Worm (Caenorhabditis elegans): ENCODE measurements around the gene sel-9.

The sel-9 gene

DNA sequence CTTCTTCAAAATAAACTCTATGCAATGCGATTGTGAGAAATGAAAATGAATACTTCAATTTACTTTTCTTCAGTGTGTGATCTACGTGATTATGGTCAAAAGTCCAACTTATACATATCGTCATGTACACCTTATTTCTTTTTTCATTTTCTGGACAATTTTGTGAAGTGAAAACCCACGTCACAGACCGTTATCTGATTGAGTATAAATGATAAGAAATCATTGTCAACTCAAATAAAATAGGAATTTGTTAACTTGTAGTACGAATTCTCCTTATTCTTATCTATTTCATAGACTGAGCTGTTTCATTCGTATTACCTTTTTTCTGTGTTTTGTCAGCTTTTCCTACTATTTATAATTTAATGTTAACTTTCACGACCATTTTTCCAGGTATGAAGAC is 30.4 kb downstream of the sel-9 start, which contains the start of gene asp-5 (continued):
- TF ChIP-seq sdz-12 (GFP tag; optimal IDR thresholded peaks at IDR 0.05) (no peak), mdl-1 (tag; optimal IDR thresholded peaks at IDR 0.05) (no peak), T20F7.1 (GFP tag; optimal IDR thresholded peaks at IDR 0.05) (no peak), jun-1 (tag; optimal IDR thresholded peaks at IDR 0.05) (no peak), gei-8 (GFP tag; optimal IDR thresholded peaks at IDR 0.05) (no peak), nhr-28 (tag; optimal IDR thresholded peaks at IDR 0.05) (peak; percentile 57), ceh-32 (tag; optimal IDR thresholded peaks at IDR 0.05; ENCODE audit: poor library complexity) (no peak), madf-5 (GFP tag; IDR thresholded peaks at IDR 0.05) (no peak), lin-1 (GFP tag; IDR thresholded peaks at IDR 0.05) (no peak), ceh-82 (tag; optimal IDR thresholded peaks at IDR 0.05) (no peak), attf-4 (tag; optimal IDR thresholded peaks at IDR 0.05) (no peak), lir-3 (tag; optimal IDR thresholded peaks at IDR 0.05) (no peak), mep-1 (tag; optimal IDR thresholded peaks at IDR 0.05) (no peak), mes-2 (tag; optimal IDR thresholded peaks at IDR 0.05; ENCODE audit: poor library complexity, severe bottlenecking) (no peak), ztf-11 (tag; optimal IDR thresholded peaks at IDR 0.05) (no peak), dmd-6 (GFP tag; IDR thresholded peaks at IDR 0.05) (peak; percentile 26; the same call in 1 of the 2 replicates), hlh-11 (tag; optimal IDR thresholded peaks at IDR 0.05) (peak; percentile 41), lin-39 (tag; optimal IDR thresholded peaks at IDR 0.05) (no peak), dve-1 (tag; optimal IDR thresholded peaks at IDR 0.05; ENCODE audit: insufficient read depth) (peak; percentile 59), snpc-1.2 (GFP tag; IDR thresholded peaks at IDR 0.05) (no peak), daf-16 (GFP tag; optimal IDR thresholded peaks at IDR 0.05) (no peak), daf-16 (tag; optimal IDR thresholded peaks at IDR 0.05) (peak; percentile 62), ceh-20 (GFP tag; IDR thresholded peaks at IDR 0.05) (no peak), unc-62 (GFP tag; optimal IDR thresholded peaks at IDR 0.05 in 1 of 2) (no peak), unc-62 (tag; optimal IDR thresholded peaks at IDR 0.05) (no peak), nhr-77 (tag; optimal IDR thresholded peaks at IDR 0.05) (peak; percentile 42), ZK546.5 (tag; optimal IDR thresholded peaks at IDR 0.05) (no peak), zip-2 (tag; optimal IDR thresholded peaks at IDR 0.05) (no peak), F26F4.8 (GFP tag; conservative IDR thresholded peaks at IDR 0.05) (no peak), dmd-8 (GFP tag; IDR thresholded peaks at IDR 0.05) (no peak), duxl-1 (tag; optimal IDR thresholded peaks at IDR 0.05; ENCODE audit: poor library complexity) (no peak), hmg-1.1 (GFP tag; IDR thresholded peaks at IDR 0.05) (no peak)

ce11 chrV:8271395-8271794 is 31.0 kb downstream of the sel-9 start:
- TF ChIP-seq ceh-20 (GFP tag; IDR thresholded peaks at IDR 0.05) (no peak), unc-62 (GFP tag; optimal IDR thresholded peaks at IDR 0.05 in 1 of 2) (peak in 1 of 2 experiments; percentile 94), unc-62 (tag; optimal IDR thresholded peaks at IDR 0.05) (no peak), hlh-30 (tag; optimal IDR thresholded peaks at IDR 0.05; ENCODE audit: insufficient read depth) (no peak)

DNA sequence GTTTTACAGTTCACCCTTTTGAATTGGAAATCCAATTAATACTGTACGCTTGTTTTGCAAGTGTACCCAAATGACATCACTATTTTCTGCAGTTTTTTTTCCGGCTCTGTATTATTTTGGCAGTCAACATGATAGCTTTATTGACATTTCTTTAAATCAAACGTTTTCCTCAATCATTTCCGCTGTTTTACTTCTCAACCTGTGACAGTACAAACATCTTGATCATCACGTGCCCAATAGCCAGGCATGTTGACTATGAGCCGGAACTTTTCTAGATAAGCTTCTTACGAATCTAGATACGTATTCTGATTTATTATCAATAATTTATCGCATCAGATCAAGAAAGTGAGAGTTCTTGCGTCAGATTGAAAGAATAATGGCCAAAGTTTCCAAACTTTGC is 32.5 kb downstream of the sel-9 start:
- no peak for TF ChIP-seq mes-2 (tag; optimal IDR thresholded peaks at IDR 0.05; ENCODE audit: poor library complexity, severe bottlenecking)
- TF ChIP-seq Y48G9A.11 (GFP tag; IDR thresholded peaks at IDR 0.05), result no peak
- TF ChIP-seq daf-16 (GFP tag; optimal IDR thresholded peaks at IDR 0.05), result peak in 1 of 2 experiments; percentile 53
- peak; percentile 82 for TF ChIP-seq daf-16 (tag; optimal IDR thresholded peaks at IDR 0.05)
- TF ChIP-seq ceh-28 (tag; optimal IDR thresholded peaks at IDR 0.05), result no peak
- TF ChIP-seq saeg-2 (GFP tag; IDR thresholded peaks at IDR 0.05), result no peak
- peak in 1 of 2 experiments; percentile 19 for TF ChIP-seq hif-1 (tag; optimal IDR thresholded peaks at IDR 0.05)
- no peak for TF ChIP-seq Y5F2A.4 (GFP tag; optimal IDR thresholded peaks at IDR 0.05)
- no peak for TF ChIP-seq lin-13 (GFP tag; optimal IDR thresholded peaks at IDR 0.05)
- TF ChIP-seq dve-1 (tag; optimal IDR thresholded peaks at IDR 0.05; ENCODE audit: insufficient read depth), result peak; percentile 87
- TF ChIP-seq dmd-6 (GFP tag; IDR thresholded peaks at IDR 0.05), result peak; percentile 84
- no peak for TF ChIP-seq jun-1 (tag; optimal IDR thresholded peaks at IDR 0.05)
- TF ChIP-seq skn-1 (tag; optimal IDR thresholded peaks at IDR 0.05), result no peak
- peak; percentile 29; the same call in 1 of the 2 replicates for TF ChIP-seq pha-4 (GFP tag; IDR thresholded peaks at IDR 0.05)
- no peak for TF ChIP-seq pha-4 (tag; optimal IDR thresholded peaks at IDR 0.05)
- no peak for TF ChIP-seq tag-97 (GFP tag; IDR thresholded peaks at IDR 0.05)
- no peak for TF ChIP-seq zip-2 (tag; optimal IDR thresholded peaks at IDR 0.05)
- peak; percentile 73 for TF ChIP-seq nhr-48 (tag; optimal IDR thresholded peaks at IDR 0.05)
- peak; percentile 50; the same call in 1 of the 2 replicates for TF ChIP-seq php-3 (GFP tag; IDR thresholded peaks at IDR 0.05)
- TF ChIP-seq lin-38 (GFP tag; IDR thresholded peaks at IDR 0.05), result no peak
- TF ChIP-seq ceh-62 (tag; optimal IDR thresholded peaks at IDR 0.05), result no peak
- TF ChIP-seq nhr-11 (tag; optimal IDR thresholded peaks at IDR 0.05), result no peak
- no peak for TF ChIP-seq mxl-3 (GFP tag; optimal IDR thresholded peaks at IDR 0.05)
- TF ChIP-seq lin-1 (GFP tag; IDR thresholded peaks at IDR 0.05), result peak; percentile 84

Data from whole organism, L4 larva.